Fruit fly (Drosophila melanogaster): ENCODE measurements around the gene CG44325.

DNA sequence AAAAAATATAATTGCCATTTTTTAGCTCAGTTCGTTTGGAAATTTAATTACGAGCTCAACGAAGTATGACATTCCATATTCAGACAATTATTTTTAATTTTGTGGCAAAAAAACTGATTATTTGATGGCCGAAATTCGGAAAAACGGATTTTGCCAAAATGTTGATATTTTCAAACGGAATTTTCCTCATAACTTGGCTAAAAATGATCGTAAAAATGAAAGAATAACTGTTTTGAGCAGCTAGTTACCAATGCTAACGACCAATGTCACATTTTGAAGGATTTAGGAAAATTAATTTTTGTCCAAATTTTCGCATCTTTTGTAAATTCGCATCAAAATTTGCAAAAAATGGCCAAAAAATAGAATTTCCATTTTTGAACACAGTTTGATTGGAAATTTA is 14.8 kb upstream of the CG44325 start:
- no peak for TF ChIP-seq hb (GFP tag; IDR thresholded peaks at IDR 0.05; ENCODE audit: partially characterized antibody)
- no peak for TF ChIP-seq CG17186 (GFP tag; optimal IDR thresholded peaks at IDR 0.05)

Data from whole organism, embryonic.